Fruit fly (Drosophila melanogaster) S2 (cell line): ENCODE data around the gene CG42763.

Source experiments
- CG8478 ChIP-seq: fragments of >200 bp; optimal IDR thresholded peaks from 2 replicates; lab custom pipeline; 2018
- CTCF ChIP-seq, 2 experiments: fragments of >200 bp; optimal IDR thresholded peaks; 2 replicates each; lab custom pipeline; 2018

DNA sequence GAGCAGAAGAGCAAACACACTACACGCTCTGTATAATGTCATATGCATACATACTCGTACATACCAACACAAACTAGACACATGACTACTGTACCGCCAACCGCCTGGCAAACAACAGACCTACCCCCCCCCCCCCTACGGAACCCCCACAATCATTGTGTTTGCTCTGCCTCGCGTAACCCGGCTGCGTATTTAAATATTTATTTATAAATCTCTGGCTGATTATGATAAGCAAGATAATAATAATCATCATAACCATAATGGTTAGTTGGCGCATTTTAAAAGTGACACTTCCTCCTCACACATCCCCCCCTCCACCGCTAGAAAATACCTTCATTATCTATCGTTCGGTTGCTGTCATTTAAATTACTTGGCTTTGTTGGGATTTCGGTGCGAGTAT, 47.4 kb downstream of the CG42763 start:
- no peak for TF ChIP-seq CTCF (optimal IDR thresholded peaks at IDR 0.05; lab: Kevin White, UChicago)
- no peak for TF ChIP-seq CG8478
